Worm (Caenorhabditis elegans) whole organism, L1 larva: ENCODE measurements around the gene cutl-9.
A peak's percentile ranks its signal among the peaks of the same experiment; 100 is the strongest.

ENCODE experiments used
- Y116A8C.19 ChIP-seq: sonication (generic microtip); optimal IDR thresholded peaks from 2 replicates; lab custom pipeline; 2016; ENCODE audit warnings: missing compliant biosample characterization, missing genetic modification characterization, borderline replicate concordance
- aha-1 ChIP-seq: fragments of 150-350 bp; optimal IDR thresholded peaks from 2 replicates; lab custom pipeline; 2014; ENCODE audit warnings: missing biosample characterization, missing genetic modification characterization
- ceh-8 ChIP-seq: fragments of 200-800 bp; sonication (Bioruptor generic); optimal IDR thresholded peaks from 2 replicates; lab custom pipeline; 2018; ENCODE audit warnings: mild to moderate bottlenecking, missing genetic modification characterization, moderate library complexity, missing compliant biosample characterization
- ceh-88 ChIP-seq: fragments of 200-800 bp; sonication (Bioruptor generic); IDR thresholded peaks from 2 replicates; pipeline ENCODE4 v1.3.6; 2022; ENCODE audit warnings: missing genetic modification characterization, missing compliant biosample characterization
- efl-1 ChIP-seq, 4 experiments: fragments of 150-350 bp; optimal IDR thresholded peaks in 3 of 4; peaks in 1 of 4; 1 replicate in 1 of 4; 2 replicates in 3 of 4; lab custom pipeline; 2014; ENCODE audit warnings: missing biosample characterization in 2 of 4, missing genetic modification characterization in 2 of 4, missing genetic modification reagents in 2 of 4
- efl-3 ChIP-seq: fragments of 200-800 bp; sonication (Bioruptor generic); optimal IDR thresholded peaks from 2 replicates; lab custom pipeline; 2018; ENCODE audit warnings: mild to moderate bottlenecking, missing genetic modification characterization, missing compliant biosample characterization
- elt-2 ChIP-seq: sonication (generic microtip); optimal IDR thresholded peaks from 2 replicates; lab custom pipeline; 2016; ENCODE audit warnings: missing genetic modification characterization, mild to moderate bottlenecking, inconsistent platforms, missing compliant biosample characterization, missing genetic modification reagents
- fkh-10 ChIP-seq: sonication (generic microtip); optimal IDR thresholded peaks from 2 replicates; lab custom pipeline; 2017; ENCODE audit warnings: missing biosample characterization, missing genetic modification reagents, missing genetic modification characterization
- fkh-4 ChIP-seq: sonication (generic microtip); optimal IDR thresholded peaks from 2 replicates; lab custom pipeline; 2016; ENCODE audit warnings: missing compliant biosample characterization, missing genetic modification characterization, borderline replicate concordance
- fkh-8 ChIP-seq: sonication (generic microtip); optimal IDR thresholded peaks from 2 replicates; lab custom pipeline; 2016; ENCODE audit warnings: mild to moderate bottlenecking, missing genetic modification characterization, missing compliant biosample characterization
- fos-1 ChIP-seq: fragments of 150-350 bp; optimal IDR thresholded peaks from 2 replicates; lab custom pipeline; 2014; ENCODE audit warnings: missing biosample characterization, missing genetic modification characterization
- hlh-4 ChIP-seq: sonication (generic microtip); optimal IDR thresholded peaks from 2 replicates; lab custom pipeline; 2016; ENCODE audit warnings: mild to moderate bottlenecking, missing genetic modification characterization, missing compliant biosample characterization
- isw-1 ChIP-seq: fragments of 200-800 bp; sonication (Bioruptor generic); IDR thresholded peaks from 2 replicates; pipeline ENCODE4 v1.3.6; 2022; ENCODE audit warnings: missing genetic modification characterization, missing compliant biosample characterization
- lin-14 ChIP-seq: fragments of 200-800 bp; sonication (Bioruptor generic); optimal IDR thresholded peaks from 2 replicates; lab custom pipeline; 2018; ENCODE audit warnings: mild to moderate bottlenecking, missing genetic modification characterization, moderate library complexity, missing compliant biosample characterization
- lin-35 ChIP-seq, 2 experiments: fragments of 150-350 bp; optimal IDR thresholded peaks; 2 replicates each; lab custom pipeline; 2014; ENCODE audit warnings: missing biosample characterization in 2 of 2, missing genetic modification characterization in 2 of 2, missing genetic modification reagents in 2 of 2
- mab-9 ChIP-seq: fragments of 200-800 bp; sonication (Bioruptor generic); IDR thresholded peaks from 2 replicates; pipeline ENCODE4 v1.3.6; 2022; ENCODE audit warnings: missing genetic modification reagents, missing genetic modification characterization, missing compliant biosample characterization
- mef-2 ChIP-seq: fragments of 150-350 bp; optimal IDR thresholded peaks from 2 replicates; lab custom pipeline; 2014; ENCODE audit warnings: missing biosample characterization, missing genetic modification characterization
- mep-1 ChIP-seq: fragments of 150-350 bp; optimal IDR thresholded peaks from 2 replicates; lab custom pipeline; 2014; ENCODE audit warnings: missing biosample characterization, missing genetic modification characterization
- nhr-11 ChIP-seq: fragments of 150-350 bp; optimal IDR thresholded peaks from 2 replicates; lab custom pipeline; 2014; ENCODE audit warnings: missing biosample characterization, missing genetic modification characterization
- nhr-20 ChIP-seq: sonication (generic microtip); optimal IDR thresholded peaks from 2 replicates; lab custom pipeline; 2016; ENCODE audit warnings: mild to moderate bottlenecking, missing genetic modification characterization, missing compliant biosample characterization
- nhr-237 ChIP-seq: fragments of 150-350 bp; optimal IDR thresholded peaks from 2 replicates; lab custom pipeline; 2014; ENCODE audit warnings: missing biosample characterization, missing genetic modification characterization
- nhr-28 ChIP-seq: fragments of 150-350 bp; optimal IDR thresholded peaks from 2 replicates; lab custom pipeline; 2014; ENCODE audit warnings: missing biosample characterization, missing genetic modification characterization
- nhr-76 ChIP-seq: sonication (generic microtip); optimal IDR thresholded peaks from 2 replicates; lab custom pipeline; 2017; ENCODE audit warnings: missing biosample characterization, missing genetic modification characterization
- nhr-84 ChIP-seq: sonication (generic microtip); optimal IDR thresholded peaks from 2 replicates; lab custom pipeline; 2017; ENCODE audit warnings: missing biosample characterization, missing genetic modification characterization
- pqm-1 ChIP-seq: sonication (generic microtip); optimal IDR thresholded peaks from 3 replicates; lab custom pipeline; 2017; ENCODE audit warnings: missing biosample characterization, missing genetic modification characterization
- skn-1 ChIP-seq: fragments of 150-350 bp; optimal IDR thresholded peaks from 2 replicates; lab custom pipeline; 2014; ENCODE audit warnings: missing biosample characterization, missing genetic modification characterization
- snu-23 ChIP-seq: sonication (generic microtip); optimal IDR thresholded peaks from 2 replicates; lab custom pipeline; 2016; ENCODE audit warnings: missing genetic modification characterization, missing compliant biosample characterization
- sox-4 ChIP-seq: sonication (generic microtip); optimal IDR thresholded peaks from 2 replicates; lab custom pipeline; 2016; ENCODE audit warnings: missing genetic modification characterization, missing compliant biosample characterization
- sptf-1 ChIP-seq: fragments of 150-350 bp; optimal IDR thresholded peaks from 2 replicates; lab custom pipeline; 2014; ENCODE audit warnings: missing biosample characterization, missing genetic modification characterization
- sup-37 ChIP-seq: fragments of 200-800 bp; sonication (Bioruptor generic); optimal IDR thresholded peaks from 2 replicates; lab custom pipeline; 2018; ENCODE audit warnings: mild to moderate bottlenecking, missing genetic modification characterization, missing compliant biosample characterization
- swsn-7 ChIP-seq: sonication (generic microtip); optimal IDR thresholded peaks from 2 replicates; lab custom pipeline; 2016; ENCODE audit warnings: missing genetic modification characterization, missing compliant biosample characterization
- unc-130 ChIP-seq: fragments of 150-350 bp; optimal IDR thresholded peaks from 2 replicates; lab custom pipeline; 2017; ENCODE audit warnings: missing biosample characterization, missing genetic modification characterization, inconsistent platforms
- unc-30 ChIP-seq: sonication (generic microtip); optimal IDR thresholded peaks from 2 replicates; lab custom pipeline; 2017; ENCODE audit warnings: missing biosample characterization, missing genetic modification characterization
- unc-86 ChIP-seq: sonication (generic microtip); optimal IDR thresholded peaks from 2 replicates; lab custom pipeline; 2016; ENCODE audit warnings: missing genetic modification characterization, missing compliant biosample characterization
- xbp-1 ChIP-seq: sonication (generic microtip); optimal IDR thresholded peaks from 2 replicates; lab custom pipeline; 2016; ENCODE audit warnings: missing genetic modification characterization, missing compliant biosample characterization

The cutl-9 gene

ce11 chrII:10630944-10631343 is 8.9 kb downstream of the cutl-9 start:
- TF ChIP-seq efl-3 (GFP tag; lab: Kevin White, UChicago) (no peak), unc-30 (tag; lab: Kevin White, UChicago) (no peak), mab-9 (no peak), ceh-8 (GFP tag; lab: Kevin White, UChicago) (no peak), fkh-4 (tag; lab: Kevin White, UChicago) (no peak), snu-23 (no peak), mep-1 (tag; lab: Kevin White, UChicago) (no peak), nhr-237 (no peak), hlh-4 (tag; lab: Kevin White, UChicago) (no peak), pqm-1 (tag; lab: Kevin White, UChicago) (no peak), swsn-7 (tag; lab: Kevin White, UChicago) (no peak), Y116A8C.19 (tag; lab: Kevin White, UChicago) (no peak)

DNA sequence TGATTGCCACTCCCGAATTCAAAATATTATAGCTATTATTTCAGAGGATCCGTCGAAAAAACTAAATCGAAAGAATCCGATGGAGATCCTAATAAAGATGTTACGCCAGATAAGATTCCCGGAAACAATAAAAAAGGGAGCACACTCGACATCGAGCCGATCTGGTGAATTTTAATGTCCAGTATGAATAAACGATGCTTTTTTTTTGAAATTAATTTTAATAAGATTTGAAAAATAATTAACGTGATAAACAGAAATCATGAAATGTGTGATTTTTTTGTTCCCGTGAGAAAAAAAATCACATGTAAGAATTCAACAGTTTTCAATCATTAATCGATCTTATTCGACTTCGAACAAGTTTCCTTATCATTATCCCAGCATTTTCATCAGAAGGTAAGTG is 17.0 kb downstream of the cutl-9 start, which contains the start of gene M28.9:
TSS of gene M28.9 (plus strand) at position 301 of the 400 bp plus-strand sequence.
- TF ChIP-seq sup-37 (GFP tag; lab: Kevin White, UChicago): no peak
- no peak for TF ChIP-seq lin-14
- TF ChIP-seq nhr-11 (tag; lab: Kevin White, UChicago): no peak
- TF ChIP-seq ceh-88 (GFP tag; lab: Robert Waterston, UW): no peak
- no peak for TF ChIP-seq nhr-84 (tag; lab: Kevin White, UChicago)
- TF ChIP-seq nhr-28: no peak
- TF ChIP-seq Y116A8C.19 (tag; lab: Kevin White, UChicago): no peak
- TF ChIP-seq efl-3 (GFP tag; lab: Kevin White, UChicago): no peak

DNA sequence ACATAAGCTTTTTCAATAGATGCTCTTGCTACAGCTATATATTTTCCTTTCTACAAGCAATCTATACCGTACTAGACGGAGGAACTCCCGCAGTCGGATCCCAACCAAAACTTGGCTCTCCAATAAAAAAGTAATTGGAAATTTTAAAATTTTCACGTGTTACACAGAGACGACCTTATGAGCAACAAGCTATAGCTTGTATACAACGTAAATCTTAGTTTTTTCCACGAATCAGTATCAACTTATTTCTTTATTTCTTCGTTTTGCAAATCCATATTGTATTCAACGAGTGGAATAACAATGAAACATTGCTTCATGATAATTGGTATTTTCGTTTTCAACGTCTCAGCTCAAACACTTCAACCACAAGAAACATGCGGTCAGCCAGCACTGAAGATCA is 21.3 kb downstream of the cutl-9 start, which contains the start of gene M28.4:
TSS of gene M28.4 (plus strand) at position 301 of the 400 bp plus-strand sequence.
- TF ChIP-seq sptf-1 (tag; lab: Kevin White, UChicago): no peak
- no peak for TF ChIP-seq unc-130
- no peak for TF ChIP-seq fkh-8 (tag; lab: Kevin White, UChicago)
- no peak for TF ChIP-seq unc-86 (tag; lab: Kevin White, UChicago)
- TF ChIP-seq pqm-1 (tag; lab: Kevin White, UChicago): no peak
- TF ChIP-seq fkh-10: no peak
- no peak for TF ChIP-seq swsn-7 (tag; lab: Kevin White, UChicago)
- TF ChIP-seq nhr-76 (tag; lab: Kevin White, UChicago): no peak
- no peak for TF ChIP-seq isw-1 (GFP tag; lab: Robert Waterston, UW)
- no peak for TF ChIP-seq mef-2 (tag; lab: Kevin White, UChicago)

DNA sequence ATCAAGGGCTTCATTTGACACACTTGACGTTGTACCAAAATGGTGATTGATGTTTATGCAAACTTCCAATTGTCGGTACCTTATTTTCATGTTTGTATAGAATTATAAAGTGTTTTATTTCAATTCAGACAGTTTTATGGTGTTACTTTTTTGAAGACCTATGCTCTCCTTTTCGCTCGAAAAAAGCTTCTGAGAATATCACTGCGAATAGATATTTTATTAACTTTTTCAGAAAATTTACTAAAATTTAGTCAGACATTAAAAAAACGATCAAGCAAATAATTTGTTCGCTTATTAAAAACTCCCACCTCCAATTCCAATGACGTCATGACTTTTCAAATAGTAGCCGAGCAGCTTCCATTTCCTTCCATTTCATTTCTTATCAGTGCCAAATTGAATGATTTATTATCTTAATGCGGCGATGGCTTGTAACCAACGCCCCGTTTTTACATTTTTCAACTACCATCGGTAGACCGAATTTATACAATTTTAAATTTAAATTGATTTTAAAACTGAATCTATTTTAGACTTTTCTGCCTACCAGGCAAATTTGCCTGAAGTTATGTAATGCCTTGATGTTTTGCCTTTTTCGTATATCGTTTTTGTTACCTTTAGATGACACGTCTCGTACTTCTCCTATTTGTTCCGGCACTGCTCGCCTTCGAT is 25.0 kb downstream of the cutl-9 start, which contains the start of gene M28.10:
TSS of gene M28.10 (plus strand) at position 616 of the 666 bp plus-strand sequence.
- no peak for TF ChIP-seq efl-1 (optimal IDR thresholded peaks at IDR 0.05; lab: Kevin White, UChicago)
- peak in 1 of 2 experiments; percentile 80 for TF ChIP-seq efl-1 (GFP tag; optimal IDR thresholded peaks at IDR 0.05 in 1 of 2; lab: Kevin White, UChicago)
- no peak for TF ChIP-seq fos-1 (tag; lab: Kevin White, UChicago)
- no peak for TF ChIP-seq sox-4 (tag; lab: Kevin White, UChicago)
- TF ChIP-seq nhr-237: no peak

DNA sequence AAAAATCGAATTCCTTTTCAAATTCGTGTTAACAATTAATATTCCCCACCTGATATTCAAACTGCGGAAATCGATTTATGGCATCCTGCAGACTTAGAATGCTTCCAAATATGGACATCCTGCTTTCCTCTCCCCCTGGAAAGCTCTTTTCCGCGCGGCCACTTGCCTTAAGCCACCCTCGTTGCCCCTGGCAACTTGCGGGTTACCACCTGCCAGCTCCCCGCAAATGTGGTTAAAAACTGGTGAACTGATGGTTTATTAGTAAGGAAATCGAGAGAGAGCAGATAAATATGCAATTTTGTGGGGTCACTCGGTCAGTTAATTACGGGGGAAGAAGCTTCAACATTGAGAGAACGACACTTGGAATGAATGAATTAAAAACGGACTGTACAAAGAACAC is 30.0 kb downstream of the cutl-9 start, which contains the start of gene nphp-1:
TSS of gene nphp-1 (minus strand) at position 145 of the 400 bp plus-strand sequence.
- TF ChIP-seq fkh-10 (no peak), fkh-8 (tag; lab: Kevin White, UChicago) (peak; percentile 41)
- TF ChIP-seq, all 84 proteins: peak for 1

- no peak for TF ChIP-seq aha-1 (tag; lab: Kevin White, UChicago)
- no peak for TF ChIP-seq xbp-1 (tag; lab: Kevin White, UChicago)
- peak; percentile 42 for TF ChIP-seq elt-2 (tag; lab: Kevin White, UChicago)
- peak in 1 of 2 experiments; percentile 12 for TF ChIP-seq lin-35 (GFP tag; optimal IDR thresholded peaks at IDR 0.05; lab: Kevin White, UChicago)
- no peak for TF ChIP-seq fkh-10
- TF ChIP-seq nhr-20 (tag; lab: Kevin White, UChicago): no peak
- TF ChIP-seq skn-1: no peak
- TF ChIP-seq, all 84 proteins: peak for 2
Observed at ce11 chrII:10653559-10653958, 31.5 kb downstream of the cutl-9 start.
